Worm (Caenorhabditis elegans) whole organism, L1 larva: ENCODE results near the gene F38E9.4.

Source experiments
- C34B4.2 ChIP-seq: sonication (generic microtip); optimal IDR thresholded peaks from 2 replicates; lab custom pipeline; 2017; ENCODE audit warnings: mild to moderate bottlenecking, missing genetic modification characterization, missing compliant biosample characterization
- aly-2 ChIP-seq: fragments of 150-350 bp; optimal IDR thresholded peaks from 2 replicates; lab custom pipeline; 2014; ENCODE audit warnings: missing biosample characterization, missing genetic modification characterization
- ama-1 ChIP-seq: fragments of 150-350 bp; optimal IDR thresholded peaks from 2 replicates; lab custom pipeline; 2014
- ceh-8 ChIP-seq: fragments of 200-800 bp; sonication (Bioruptor generic); optimal IDR thresholded peaks from 2 replicates; lab custom pipeline; 2018; ENCODE audit warnings: mild to moderate bottlenecking, missing genetic modification characterization, moderate library complexity, missing compliant biosample characterization
- ceh-88 ChIP-seq: fragments of 200-800 bp; sonication (Bioruptor generic); IDR thresholded peaks from 2 replicates; pipeline ENCODE4 v1.3.6; 2022; ENCODE audit warnings: missing genetic modification characterization, missing compliant biosample characterization
- ceh-90 ChIP-seq: sonication (generic microtip); optimal IDR thresholded peaks from 2 replicates; lab custom pipeline; 2016; ENCODE audit warnings: missing genetic modification characterization, missing compliant biosample characterization
- ces-1 ChIP-seq: fragments of 150-350 bp; optimal IDR thresholded peaks from 2 replicates; lab custom pipeline; 2014; ENCODE audit warnings: missing biosample characterization, missing genetic modification reagents, missing genetic modification characterization
- dpl-1 ChIP-seq, 3 experiments: fragments of 150-350 bp in 2 of 3; sonication (generic microtip) in 1 of 3; optimal IDR thresholded peaks; 2 replicates each; lab custom pipeline; 2014 to 2017; ENCODE audit warnings: missing biosample characterization in 3 of 3, missing genetic modification characterization in 3 of 3, missing genetic modification reagents in 3 of 3
- efl-1 ChIP-seq, 4 experiments: fragments of 150-350 bp; optimal IDR thresholded peaks in 3 of 4; peaks in 1 of 4; 1 replicate in 1 of 4; 2 replicates in 3 of 4; lab custom pipeline; 2014; ENCODE audit warnings: missing biosample characterization in 2 of 4, missing genetic modification characterization in 2 of 4, missing genetic modification reagents in 2 of 4
- egl-13 ChIP-seq: sonication (generic microtip); optimal IDR thresholded peaks from 2 replicates; lab custom pipeline; 2016; ENCODE audit warnings: missing genotype, missing genetic modification reagents, missing genetic modification characterization, missing compliant biosample characterization
- fkh-10 ChIP-seq: sonication (generic microtip); optimal IDR thresholded peaks from 2 replicates; lab custom pipeline; 2017; ENCODE audit warnings: missing biosample characterization, missing genetic modification reagents, missing genetic modification characterization
- fkh-4 ChIP-seq: sonication (generic microtip); optimal IDR thresholded peaks from 2 replicates; lab custom pipeline; 2016; ENCODE audit warnings: missing compliant biosample characterization, missing genetic modification characterization, borderline replicate concordance
- fkh-8 ChIP-seq: sonication (generic microtip); optimal IDR thresholded peaks from 2 replicates; lab custom pipeline; 2016; ENCODE audit warnings: mild to moderate bottlenecking, missing genetic modification characterization, missing compliant biosample characterization
- fos-1 ChIP-seq: fragments of 150-350 bp; optimal IDR thresholded peaks from 2 replicates; lab custom pipeline; 2014; ENCODE audit warnings: missing biosample characterization, missing genetic modification characterization
- hlh-4 ChIP-seq: sonication (generic microtip); optimal IDR thresholded peaks from 2 replicates; lab custom pipeline; 2016; ENCODE audit warnings: mild to moderate bottlenecking, missing genetic modification characterization, missing compliant biosample characterization
- hpl-2 ChIP-seq: fragments of 150-350 bp; optimal IDR thresholded peaks from 2 replicates; lab custom pipeline; 2014; ENCODE audit warnings: missing biosample characterization, missing genetic modification reagents, missing genetic modification characterization
- irx-1 ChIP-seq: sonication (generic microtip); optimal IDR thresholded peaks from 2 replicates; lab custom pipeline; 2016; ENCODE audit warnings: missing genetic modification characterization, missing compliant biosample characterization
- jun-1 ChIP-seq: fragments of 150-350 bp; optimal IDR thresholded peaks from 2 replicates; lab custom pipeline; 2014; ENCODE audit warnings: missing biosample characterization, missing genetic modification reagents, missing genetic modification characterization
- lin-13 ChIP-seq: fragments of 150-350 bp; optimal IDR thresholded peaks from 2 replicates; lab custom pipeline; 2014; ENCODE audit warnings: missing biosample characterization, missing genetic modification reagents, missing genetic modification characterization
- lin-14 ChIP-seq: fragments of 200-800 bp; sonication (Bioruptor generic); optimal IDR thresholded peaks from 2 replicates; lab custom pipeline; 2018; ENCODE audit warnings: mild to moderate bottlenecking, missing genetic modification characterization, moderate library complexity, missing compliant biosample characterization
- lin-35 ChIP-seq, 2 experiments: fragments of 150-350 bp; optimal IDR thresholded peaks; 2 replicates each; lab custom pipeline; 2014; ENCODE audit warnings: missing biosample characterization in 2 of 2, missing genetic modification characterization in 2 of 2, missing genetic modification reagents in 2 of 2
- lin-39 ChIP-seq: fragments of 150-350 bp; optimal IDR thresholded peaks from 2 replicates; lab custom pipeline; 2014; ENCODE audit warnings: missing biosample characterization, missing genetic modification reagents, missing genetic modification characterization
- lsy-2 ChIP-seq, 2 experiments: fragments of 150-350 bp; optimal IDR thresholded peaks; 2 replicates each; lab custom pipeline; 2014; ENCODE audit warnings: missing biosample characterization in 2 of 2, missing genetic modification characterization in 2 of 2
- mab-9 ChIP-seq: fragments of 200-800 bp; sonication (Bioruptor generic); IDR thresholded peaks from 2 replicates; pipeline ENCODE4 v1.3.6; 2022; ENCODE audit warnings: missing genetic modification reagents, missing genetic modification characterization, missing compliant biosample characterization
- mdl-1 ChIP-seq, 2 experiments: fragments of 150-350 bp; optimal IDR thresholded peaks; 2 replicates each; lab custom pipeline; 2014 to 2017; ENCODE audit warnings: missing biosample characterization in 2 of 2, missing genetic modification characterization in 2 of 2, inconsistent platforms in 1 of 2
- mep-1 ChIP-seq: fragments of 150-350 bp; optimal IDR thresholded peaks from 2 replicates; lab custom pipeline; 2014; ENCODE audit warnings: missing biosample characterization, missing genetic modification characterization
- nhr-12 ChIP-seq: sonication (generic microtip); optimal IDR thresholded peaks from 2 replicates; lab custom pipeline; 2017; ENCODE audit warnings: missing biosample characterization, missing genetic modification characterization
- nhr-19 ChIP-seq: fragments of 200-800 bp; sonication (Bioruptor generic); conservative IDR thresholded peaks from 2 replicates; pipeline ENCODE4 v1.3.6; 2022; ENCODE audit warnings: missing genetic modification characterization, missing compliant biosample characterization
- nhr-47 ChIP-seq: sonication (generic microtip); optimal IDR thresholded peaks from 2 replicates; lab custom pipeline; 2016; ENCODE audit warnings: mild to moderate bottlenecking, missing genetic modification characterization, moderate library complexity, missing compliant biosample characterization
- nhr-71 ChIP-seq: sonication (generic microtip); optimal IDR thresholded peaks from 2 replicates; lab custom pipeline; 2016; ENCODE audit warnings: mild to moderate bottlenecking, missing genetic modification characterization, moderate library complexity, missing compliant biosample characterization
- nhr-77 ChIP-seq: fragments of 150-350 bp; optimal IDR thresholded peaks from 2 replicates; lab custom pipeline; 2014; ENCODE audit warnings: missing biosample characterization, missing genetic modification characterization
- nhr-84 ChIP-seq: sonication (generic microtip); optimal IDR thresholded peaks from 2 replicates; lab custom pipeline; 2017; ENCODE audit warnings: missing biosample characterization, missing genetic modification characterization
- nhr-90 ChIP-seq: sonication (generic microtip); optimal IDR thresholded peaks from 2 replicates; lab custom pipeline; 2016; ENCODE audit warnings: mild to moderate bottlenecking, missing genetic modification characterization, missing compliant biosample characterization; ENCODE audit not compliant: poor library complexity
- snpc-4 ChIP-seq: fragments of 150-350 bp; optimal IDR thresholded peaks from 2 replicates; lab custom pipeline; 2014; ENCODE audit warnings: missing biosample characterization, missing genetic modification characterization
- snu-23 ChIP-seq: sonication (generic microtip); optimal IDR thresholded peaks from 2 replicates; lab custom pipeline; 2016; ENCODE audit warnings: missing genetic modification characterization, missing compliant biosample characterization
- sup-37 ChIP-seq: fragments of 200-800 bp; sonication (Bioruptor generic); optimal IDR thresholded peaks from 2 replicates; lab custom pipeline; 2018; ENCODE audit warnings: mild to moderate bottlenecking, missing genetic modification characterization, missing compliant biosample characterization
- swsn-7 ChIP-seq: sonication (generic microtip); optimal IDR thresholded peaks from 2 replicates; lab custom pipeline; 2016; ENCODE audit warnings: missing genetic modification characterization, missing compliant biosample characterization
- unc-130 ChIP-seq: fragments of 150-350 bp; optimal IDR thresholded peaks from 2 replicates; lab custom pipeline; 2017; ENCODE audit warnings: missing biosample characterization, missing genetic modification characterization, inconsistent platforms
- unc-30 ChIP-seq: sonication (generic microtip); optimal IDR thresholded peaks from 2 replicates; lab custom pipeline; 2017; ENCODE audit warnings: missing biosample characterization, missing genetic modification characterization
- zag-1 ChIP-seq: fragments of 150-350 bp; optimal IDR thresholded peaks from 2 replicates; lab custom pipeline; 2014; ENCODE audit warnings: missing biosample characterization, missing genetic modification characterization
- zip-4 ChIP-seq: fragments of 200-800 bp; sonication (Bioruptor generic); optimal IDR thresholded peaks from 2 replicates; lab custom pipeline; 2018; ENCODE audit warnings: mild to moderate bottlenecking, missing genetic modification characterization, moderate library complexity, missing compliant biosample characterization
- ztf-11 ChIP-seq, 2 experiments: sonication (generic microtip); optimal IDR thresholded peaks; 2 replicates each; lab custom pipeline; 2016 to 2017; ENCODE audit warnings: missing genetic modification characterization in 2 of 2, missing biosample characterization in 1 of 2, missing compliant biosample characterization in 1 of 2

Gene F38E9.4

ce11 chrX:16416790-16417330 is 34.9 kb upstream of the F38E9.4 start, which contains the start of gene eat-17:
Gene eat-17 (minus strand): TSS chrX:16416840.
- TF ChIP-seq hlh-4 (tag; lab: Kevin White, UChicago) (no peak), lin-35 (GFP tag; optimal IDR thresholded peaks at IDR 0.05; lab: Kevin White, UChicago) (no peak), fos-1 (tag; lab: Kevin White, UChicago) (no peak), ztf-11 (tag; optimal IDR thresholded peaks at IDR 0.05; lab: Kevin White, UChicago) (no peak), nhr-77 (tag; lab: Kevin White, UChicago) (no peak), nhr-84 (tag; lab: Kevin White, UChicago) (no peak), fkh-10 (GFP tag; lab: Kevin White, UChicago) (no peak), lin-13 (no peak), swsn-7 (tag; lab: Kevin White, UChicago) (no peak), zip-4 (GFP tag; lab: Kevin White, UChicago) (no peak), nhr-19 (GFP tag; lab: Robert Waterston, UW) (no peak), irx-1 (tag; lab: Kevin White, UChicago) (no peak), mdl-1 (tag; optimal IDR thresholded peaks at IDR 0.05; lab: Kevin White, UChicago) (no peak), lin-39 (no peak), mep-1 (tag; lab: Kevin White, UChicago) (no peak)

DNA sequence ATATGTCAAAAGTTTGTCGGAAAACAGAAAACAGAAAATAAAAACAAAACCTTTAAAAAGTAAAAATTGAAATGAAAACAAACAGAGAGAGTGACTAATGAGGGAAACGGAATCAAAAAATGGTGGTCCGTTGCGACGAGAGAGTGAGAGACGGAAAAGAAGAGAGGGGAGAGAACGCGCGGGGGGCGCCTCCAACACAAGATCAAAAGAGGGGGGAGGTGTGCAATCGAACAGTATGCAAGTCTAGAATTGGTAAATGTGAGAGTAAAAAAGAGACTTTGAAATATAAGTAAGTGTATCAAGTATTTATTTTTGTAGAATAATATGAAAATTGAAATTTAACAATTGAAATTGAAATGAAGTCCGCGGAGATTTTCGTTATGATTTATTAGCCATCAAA is 33.3 kb upstream of the F38E9.4 start:
- no peak for TF ChIP-seq fkh-4 (tag; lab: Kevin White, UChicago)
- TF ChIP-seq, all 84 proteins: peak for 0

- TF ChIP-seq zip-4 (GFP tag; lab: Kevin White, UChicago) (no peak), nhr-47 (tag; lab: Kevin White, UChicago) (no peak), fkh-4 (tag; lab: Kevin White, UChicago) (no peak), lin-14 (GFP tag; lab: Kevin White, UChicago) (no peak), ceh-88 (no peak), mab-9 (GFP tag; lab: Robert Waterston, UW) (no peak), dpl-1 (GFP tag; optimal IDR thresholded peaks at IDR 0.05; lab: Kevin White, UChicago) (no peak), ceh-8 (GFP tag; lab: Kevin White, UChicago) (no peak), snpc-4 (no peak), jun-1 (tag; lab: Kevin White, UChicago) (no peak), hpl-2 (GFP tag; lab: Kevin White, UChicago) (no peak), egl-13 (no peak), nhr-84 (tag; lab: Kevin White, UChicago) (no peak), C34B4.2 (tag; lab: Kevin White, UChicago) (no peak), lin-35 (GFP tag; optimal IDR thresholded peaks at IDR 0.05; lab: Kevin White, UChicago) (no peak), lsy-2 (tag; optimal IDR thresholded peaks at IDR 0.05; lab: Kevin White, UChicago) (no peak), nhr-12 (no peak)
These were observed 19.6 kb upstream of the F38E9.4 start, which contains the start of gene F38E9.6 for ce11 chrX:16432143-16432542. Gene F38E9.6 (plus strand): TSS chrX:16432443.

DNA sequence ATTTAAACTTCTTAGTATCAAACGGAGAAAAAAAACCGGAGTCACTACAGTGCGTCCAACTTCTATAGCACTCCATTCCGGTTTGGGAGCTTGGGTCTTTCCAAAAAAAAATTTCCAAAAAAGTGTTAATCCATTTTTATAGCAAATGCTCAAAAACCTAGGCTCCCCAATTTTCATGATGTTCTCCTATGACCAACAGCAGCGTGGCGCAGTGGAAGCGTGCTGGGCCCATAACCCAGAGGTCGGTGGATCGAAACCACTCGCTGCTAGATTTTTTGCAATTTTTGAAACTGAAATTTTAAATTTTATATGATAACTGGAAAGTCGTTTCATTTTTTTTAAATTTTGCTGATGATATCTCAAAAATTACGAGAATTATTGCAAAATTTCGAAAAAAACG is 10.8 kb upstream of the F38E9.4 start:
- TF ChIP-seq ces-1 (GFP tag; lab: Kevin White, UChicago) (no peak), nhr-71 (no peak)

ce11 chrX:16443657-16444056 is 8.1 kb upstream of the F38E9.4 start:
- TF ChIP-seq snu-23 (GFP tag; lab: Kevin White, UChicago), result no peak
- no peak for TF ChIP-seq efl-1 (optimal IDR thresholded peaks at IDR 0.05; lab: Kevin White, UChicago)
- TF ChIP-seq efl-1 (GFP tag; optimal IDR thresholded peaks at IDR 0.05 in 1 of 2; lab: Kevin White, UChicago), result no peak
- TF ChIP-seq ztf-11 (tag; optimal IDR thresholded peaks at IDR 0.05; lab: Kevin White, UChicago), result no peak
- TF ChIP-seq swsn-7 (tag; lab: Kevin White, UChicago), result no peak
- no peak for TF ChIP-seq unc-130 (tag; lab: Kevin White, UChicago)
- no peak for TF ChIP-seq fkh-8
- no peak for TF ChIP-seq fkh-4 (tag; lab: Kevin White, UChicago)
- no peak for TF ChIP-seq ceh-90 (tag; lab: Kevin White, UChicago)
- no peak for TF ChIP-seq ama-1
- no peak for TF ChIP-seq unc-30 (tag; lab: Kevin White, UChicago)
- TF ChIP-seq dpl-1 (GFP tag; optimal IDR thresholded peaks at IDR 0.05; lab: Kevin White, UChicago), result no peak
- no peak for TF ChIP-seq fos-1 (tag; lab: Kevin White, UChicago)
- no peak for TF ChIP-seq aly-2
- TF ChIP-seq lin-14 (GFP tag; lab: Kevin White, UChicago), result no peak
- TF ChIP-seq nhr-90 (tag; lab: Kevin White, UChicago), result no peak
- no peak for TF ChIP-seq zag-1 (tag; lab: Kevin White, UChicago)
- TF ChIP-seq nhr-12, result no peak
- no peak for TF ChIP-seq hpl-2 (GFP tag; lab: Kevin White, UChicago)
- TF ChIP-seq sup-37 (GFP tag; lab: Kevin White, UChicago), result no peak
